Fruit fly (Drosophila melanogaster) whole organism, prepupa: ENCODE measurements around the gene Ip259.

ENCODE experiments used
- CG10669 ChIP-seq: fragments of 200-800 bp; sonication (Bioruptor generic); optimal IDR thresholded peaks from 3 replicates; lab custom pipeline; 2018; ENCODE audit warnings: missing biosample characterization, mild to moderate bottlenecking, missing genetic modification characterization, moderate library complexity
- CG31627 ChIP-seq: fragments of 200-800 bp; sonication (Bioruptor generic); optimal IDR thresholded peaks from 3 replicates; lab custom pipeline; 2016; ENCODE audit warnings: missing biosample characterization, missing genetic modification characterization
- CG6854 ChIP-seq: fragments of 200-800 bp; sonication (Bioruptor generic); optimal IDR thresholded peaks from 2 replicates; lab custom pipeline; 2017; ENCODE audit warnings: missing biosample characterization, mild to moderate bottlenecking, missing genetic modification characterization
- Hr39 ChIP-seq: fragments of 200-800 bp; sonication (Bioruptor generic); optimal IDR thresholded peaks from 2 replicates; lab custom pipeline; 2016; ENCODE audit warnings: missing biosample characterization, missing genetic modification characterization
- Met ChIP-seq: fragments of 200-800 bp; sonication (Bioruptor generic); optimal IDR thresholded peaks from 3 replicates; lab custom pipeline; 2016; ENCODE audit warnings: missing biosample characterization, missing genetic modification characterization
- fd85E ChIP-seq: fragments of 200-800 bp; sonication (Bioruptor generic); optimal IDR thresholded peaks from 3 replicates; lab custom pipeline; 2016; ENCODE audit warnings: missing biosample characterization, missing genetic modification characterization

DNA sequence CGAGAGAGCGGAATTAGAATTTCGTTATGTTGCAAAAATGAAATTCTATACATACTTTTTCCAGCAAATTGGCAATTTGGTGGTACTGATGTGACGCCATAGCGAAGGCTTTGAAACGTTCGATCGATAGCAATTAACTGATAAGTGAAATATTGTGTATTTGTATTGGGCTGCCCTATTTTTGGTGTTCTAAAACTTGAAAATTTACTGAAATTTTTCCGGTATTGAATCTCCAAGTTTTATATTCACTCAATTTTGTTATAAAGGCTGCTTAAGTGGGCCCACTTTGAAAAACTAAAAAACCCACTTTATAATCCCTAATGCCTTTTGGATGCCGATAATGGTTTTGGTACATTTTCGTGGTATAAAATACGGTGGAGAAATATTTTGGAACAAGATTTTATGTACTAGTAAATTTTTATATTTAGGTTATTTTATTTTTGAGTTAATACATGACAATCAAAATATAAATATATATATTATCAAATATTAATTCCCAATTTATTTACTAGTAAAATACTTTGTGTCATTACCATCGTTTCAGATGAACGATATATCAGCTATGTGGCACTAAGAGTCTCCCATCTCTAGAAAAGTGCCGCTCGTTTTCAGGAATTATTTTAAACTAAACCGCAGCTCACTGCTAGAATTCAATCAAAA, 45.6 kb upstream of the Ip259 start, which contains the start of the genes Cand1 and pim:
- TF ChIP-seq CG10669 (GFP tag; lab: Kevin White, UChicago) (no peak), Hr39 (no peak), CG31627 (GFP tag; lab: Kevin White, UChicago) (no peak), CG6854 (GFP tag; lab: Kevin White, UChicago) (no peak), fd85E (no peak), Met (GFP tag; lab: Kevin White, UChicago) (no peak)
